Worm (Caenorhabditis elegans): ENCODE measurements around the gene C45H4.13.

DNA sequence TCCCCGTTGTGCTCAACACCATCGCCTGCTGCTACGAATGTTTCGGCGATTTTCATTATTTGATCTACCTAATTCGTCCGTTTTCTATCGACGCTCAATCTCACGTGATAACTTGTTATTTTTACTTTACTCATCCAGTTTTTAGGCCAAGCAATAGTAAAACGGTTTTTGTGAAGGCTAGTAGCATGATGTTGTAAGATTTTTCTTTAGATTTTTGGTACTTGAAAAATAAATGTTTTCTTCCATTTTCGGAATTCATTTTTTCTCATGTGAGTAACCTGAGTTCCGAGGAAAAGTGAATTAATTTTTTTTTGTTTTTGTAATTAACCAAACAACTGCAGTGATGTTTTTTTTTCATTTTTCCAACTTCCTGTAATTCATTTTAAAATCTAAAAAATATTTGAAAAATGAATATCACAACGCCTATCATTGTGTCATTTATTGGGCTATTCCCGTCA, 26.6 kb upstream of the C45H4.13 start, which contains the start of gene srbc-17:
- no peak for TF ChIP-seq tra-4 (tag; optimal IDR thresholded peaks at IDR 0.05)
- no peak for TF ChIP-seq ama-1 (optimal IDR thresholded peaks at IDR 0.05)
- TF ChIP-seq hmbx-1 (tag; optimal IDR thresholded peaks at IDR 0.05), result no peak
- no peak for TF ChIP-seq F13C5.2 (tag; optimal IDR thresholded peaks at IDR 0.05)
- TF ChIP-seq aly-1 (tag; optimal IDR thresholded peaks at IDR 0.05), result no peak
- TF ChIP-seq tbx-37 (GFP tag; conservative IDR thresholded peaks at IDR 0.05), result no peak

Data from whole organism, early embryonic.